Fruit fly (Drosophila melanogaster): ENCODE measurements around the gene MICU1.

DNA sequence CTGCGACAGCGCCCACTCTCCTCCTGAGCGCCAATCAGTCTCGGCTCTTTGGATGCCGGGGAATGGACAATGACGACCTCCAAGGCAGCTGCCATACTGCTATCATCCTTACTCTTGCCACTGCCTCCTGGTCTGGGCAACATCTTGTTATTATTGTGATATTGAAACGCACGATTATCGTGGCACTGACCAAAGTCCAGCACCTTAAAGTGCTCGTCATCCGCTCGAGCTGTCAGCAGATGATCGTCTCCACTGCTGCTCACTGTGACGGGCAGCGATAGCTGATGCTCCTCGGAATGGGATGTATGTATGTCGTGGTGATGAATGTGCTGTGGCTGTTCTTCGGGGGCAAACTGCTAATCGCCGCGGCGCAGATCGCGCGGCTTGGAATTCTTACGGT, 25.6 kb downstream of the MICU1 start:
- TF ChIP-seq crol (GFP tag; IDR thresholded peaks at IDR 0.05) (no peak), Fer1 (GFP tag; optimal IDR thresholded peaks at IDR 0.05) (no peak), Elba2 (GFP tag; optimal IDR thresholded peaks at IDR 0.05) (no peak), cas (GFP tag; IDR thresholded peaks at IDR 0.05) (no peak), sug (tag; optimal IDR thresholded peaks at IDR 0.05) (no peak), CG8388 (GFP tag; optimal IDR thresholded peaks at IDR 0.05) (no peak), Abd-B (GFP tag; optimal IDR thresholded peaks at IDR 0.05) (no peak), CG1602 (GFP tag; optimal IDR thresholded peaks at IDR 0.05) (no peak), Hsf (GFP tag; optimal IDR thresholded peaks at IDR 0.05) (no peak)
